Worm (Caenorhabditis elegans): Measurements from ENCODE around the gene srh-37.

The srh-37 gene

ce11 chrV:497399-497798 is 14.9 kb downstream of the srh-37 start, which contains the start of gene T01G6.1:
TSS of gene T01G6.1 (plus strand) at chrV:497699.
- TF ChIP-seq mdl-1 (tag; optimal IDR thresholded peaks at IDR 0.05) = no peak
- TF ChIP-seq lin-15B (tag; optimal IDR thresholded peaks at IDR 0.05) = no peak
- TF ChIP-seq unc-30 (tag; optimal IDR thresholded peaks at IDR 0.05) = no peak
- no peak for TF ChIP-seq ztf-11 (tag; optimal IDR thresholded peaks at IDR 0.05)
- TF ChIP-seq unc-130 (tag; optimal IDR thresholded peaks at IDR 0.05) = no peak
- no peak for TF ChIP-seq unc-62 (GFP tag; optimal IDR thresholded peaks at IDR 0.05)
- no peak for TF ChIP-seq rnt-1 (tag; optimal IDR thresholded peaks at IDR 0.05)
- TF ChIP-seq isw-1 (GFP tag; IDR thresholded peaks at IDR 0.05) = no peak
- TF ChIP-seq vab-15 (tag; optimal IDR thresholded peaks at IDR 0.05) = no peak
- no peak for TF ChIP-seq nhr-90 (tag; optimal IDR thresholded peaks at IDR 0.05; ENCODE audit: poor library complexity)
- TF ChIP-seq lsy-2 (tag; optimal IDR thresholded peaks at IDR 0.05) = no peak
- no peak for TF ChIP-seq nhr-19 (GFP tag; conservative IDR thresholded peaks at IDR 0.05)
- no peak for TF ChIP-seq hlh-4 (tag; optimal IDR thresholded peaks at IDR 0.05)
- no peak for TF ChIP-seq pag-3 (tag; optimal IDR thresholded peaks at IDR 0.05; ENCODE audit: borderline replicate concordance, insufficient read depth)
- no peak for TF ChIP-seq xbp-1 (tag; optimal IDR thresholded peaks at IDR 0.05)

- peak; percentile 18 for TF ChIP-seq nhr-85 (tag)
- no peak for TF ChIP-seq efl-3 (GFP tag; optimal IDR thresholded peaks at IDR 0.05)
- TF ChIP-seq ces-1 (GFP tag; optimal IDR thresholded peaks at IDR 0.05) = no peak
- no peak for TF ChIP-seq dsc-1 (tag; optimal IDR thresholded peaks at IDR 0.05)
- TF ChIP-seq fkh-10 (GFP tag; optimal IDR thresholded peaks at IDR 0.05) = no peak
- TF ChIP-seq elt-3 (tag; optimal IDR thresholded peaks at IDR 0.05) = peak in 2 of 6 experiments; percentile 27 to 55
- TF ChIP-seq lin-35 (GFP tag; optimal IDR thresholded peaks at IDR 0.05) = peak in 1 of 2 experiments; percentile 60
- peak in 1 of 2 experiments; percentile 30 for TF ChIP-seq mdl-1 (tag; optimal IDR thresholded peaks at IDR 0.05)
- TF ChIP-seq fkh-8 (tag; optimal IDR thresholded peaks at IDR 0.05) = no peak
- no peak for TF ChIP-seq ceh-90 (tag; optimal IDR thresholded peaks at IDR 0.05)
- no peak for TF ChIP-seq grh-1 (GFP tag; IDR thresholded peaks at IDR 0.05)
- TF ChIP-seq snu-23 (GFP tag; optimal IDR thresholded peaks at IDR 0.05) = peak; percentile 38
- TF ChIP-seq pax-3 (tag; optimal IDR thresholded peaks at IDR 0.05) = no peak
- TF ChIP-seq elt-2 (tag; optimal IDR thresholded peaks at IDR 0.05) = peak; percentile 34
- TF ChIP-seq nhr-90 (tag; optimal IDR thresholded peaks at IDR 0.05; ENCODE audit: poor library complexity) = peak; percentile 45
- peak; percentile 51 for TF ChIP-seq blmp-1 (tag; optimal IDR thresholded peaks at IDR 0.05)
- no peak for TF ChIP-seq nhr-12 (tag; optimal IDR thresholded peaks at IDR 0.05)
- peak; percentile 58 for TF ChIP-seq nhr-20 (tag; optimal IDR thresholded peaks at IDR 0.05)
- no peak for TF ChIP-seq C16A3.4 (tag; optimal IDR thresholded peaks at IDR 0.05)
- TF ChIP-seq tbx-2 (tag; optimal IDR thresholded peaks at IDR 0.05) = peak; percentile 6
- TF ChIP-seq skn-1 (tag; optimal IDR thresholded peaks at IDR 0.05) = no peak
- TF ChIP-seq nhr-28 (tag; optimal IDR thresholded peaks at IDR 0.05) = no peak
- TF ChIP-seq ets-5 (GFP tag; IDR thresholded peaks at IDR 0.05) = no peak
- peak; percentile 5 for TF ChIP-seq nhr-77 (tag; optimal IDR thresholded peaks at IDR 0.05)
- TF ChIP-seq efl-1 (optimal IDR thresholded peaks at IDR 0.05) = no peak
- TF ChIP-seq efl-1 (GFP tag; optimal IDR thresholded peaks at IDR 0.05 in 1 of 2) = peak in 1 of 2 experiments; percentile 61
- no peak for TF ChIP-seq unc-30 (tag; optimal IDR thresholded peaks at IDR 0.05)
- peak; percentile 29 for TF ChIP-seq nhr-71 (tag; optimal IDR thresholded peaks at IDR 0.05)
Observed at ce11 chrV:494284-494683, 18.0 kb downstream of the srh-37 start, which contains the start of gene nhr-131. TSS of gene nhr-131 (plus strand) at chrV:494370.

DNA sequence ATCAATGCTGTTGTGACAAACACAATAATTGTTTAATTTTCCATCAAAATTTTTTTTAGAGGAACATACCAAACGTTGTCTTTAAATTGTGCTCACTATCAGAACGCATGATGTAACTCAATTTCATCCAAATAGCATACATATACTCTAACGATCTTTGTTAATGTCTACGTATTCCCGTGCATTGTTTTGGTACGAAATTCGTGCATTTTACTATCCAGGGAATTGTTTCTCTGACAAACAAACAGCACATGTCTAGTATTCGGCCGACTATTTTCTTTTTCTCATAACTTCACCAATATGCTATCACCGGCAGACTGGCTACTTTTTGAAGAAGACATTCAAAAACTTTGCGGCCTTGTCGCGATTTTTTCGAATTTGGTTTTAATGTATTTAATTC is 20.9 kb downstream of the srh-37 start, which contains the start of gene str-196:
TSS of gene str-196 (plus strand) at position 301 of the 400 bp plus-strand sequence.
- TF ChIP-seq skn-1 (tag; optimal IDR thresholded peaks at IDR 0.05) = no peak
- TF ChIP-seq efl-3 (GFP tag; optimal IDR thresholded peaks at IDR 0.05) = no peak
- TF ChIP-seq dsc-1 (tag; optimal IDR thresholded peaks at IDR 0.05) = no peak
- TF ChIP-seq vab-15 (tag; optimal IDR thresholded peaks at IDR 0.05) = no peak
- TF ChIP-seq ceh-8 (GFP tag; optimal IDR thresholded peaks at IDR 0.05) = no peak
- TF ChIP-seq sup-37 (GFP tag; optimal IDR thresholded peaks at IDR 0.05) = no peak
- TF ChIP-seq nhr-71 (tag; optimal IDR thresholded peaks at IDR 0.05) = no peak
- TF ChIP-seq aly-2 (tag; optimal IDR thresholded peaks at IDR 0.05) = no peak
- TF ChIP-seq irx-1 (tag; optimal IDR thresholded peaks at IDR 0.05) = no peak
- no peak for TF ChIP-seq swsn-7 (tag; optimal IDR thresholded peaks at IDR 0.05)
- TF ChIP-seq ztf-11 (tag; optimal IDR thresholded peaks at IDR 0.05) = no peak
- no peak for TF ChIP-seq lsy-2 (tag; optimal IDR thresholded peaks at IDR 0.05)
- no peak for TF ChIP-seq aha-1 (tag; optimal IDR thresholded peaks at IDR 0.05)
- no peak for TF ChIP-seq nhr-76 (tag; optimal IDR thresholded peaks at IDR 0.05)
- no peak for TF ChIP-seq ceh-90 (tag; optimal IDR thresholded peaks at IDR 0.05)

Data from whole organism, L1 larva.